Fruit fly (Drosophila melanogaster): ENCODE data around the gene CG46506.
"Not testable (repeated sequence)": the region's sequence is repeated elsewhere in the genome, so short reads cannot be mapped to it uniquely, and the experiment has no call there.

DNA sequence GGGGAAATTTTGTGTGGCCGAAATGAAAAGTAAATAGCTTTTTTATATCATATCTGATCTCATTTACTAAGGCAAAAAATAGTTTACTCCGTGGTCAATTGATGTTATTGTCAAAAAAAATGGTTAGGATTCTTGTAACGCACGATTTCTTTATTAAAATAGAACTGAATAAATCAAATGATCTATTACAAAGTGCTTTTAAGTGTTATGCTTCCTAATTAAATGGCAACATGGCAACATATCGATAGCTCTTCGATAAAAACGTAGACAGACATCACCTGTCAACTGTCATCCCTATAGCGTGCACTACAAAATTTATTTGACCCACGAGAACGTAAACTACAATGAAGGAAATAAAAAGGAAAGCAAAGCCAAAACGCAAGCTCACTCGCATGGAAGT lies 29.4 kb downstream of the CG46506 start, which contains the start of gene CG46512:
- not testable (repeated sequence) for TF ChIP-seq pan, psq, CG8478, Dll (optimal IDR thresholded peaks at IDR 0.05)
